Worm (Caenorhabditis elegans) whole organism, young adult: ENCODE results near the gene T01H3.5.
A peak's percentile ranks its signal among the peaks of the same experiment; 100 is the strongest.

Source experiments
- B0261.1 ChIP-seq: sonication (generic microtip); optimal IDR thresholded peaks from 2 replicates; lab custom pipeline; 2016; ENCODE audit warnings: mild to moderate bottlenecking, missing genetic modification characterization, moderate library complexity, missing compliant biosample characterization
- C06A6.2 ChIP-seq: fragments of 200-800 bp; sonication (Bioruptor generic); conservative IDR thresholded peaks from 2 replicates; pipeline ENCODE4 v1.3.6; 2022; ENCODE audit warnings: missing genetic modification characterization, missing compliant biosample characterization
- F23B12.7 ChIP-seq: sonication (generic microtip); optimal IDR thresholded peaks from 2 replicates; lab custom pipeline; 2017; ENCODE audit warnings: missing genetic modification characterization, mild to moderate bottlenecking, missing compliant biosample characterization, antibody characterized with exemption, moderate library complexity; ENCODE audit not compliant: insufficient read depth
- F37B4.10 ChIP-seq: fragments of 200-800 bp; sonication (Bioruptor generic); IDR thresholded peaks from 2 replicates; pipeline ENCODE4 v1.3.6; 2022; ENCODE audit warnings: missing genetic modification characterization, missing compliant biosample characterization
- F49E8.2 ChIP-seq: sonication (generic microtip); optimal IDR thresholded peaks from 3 replicates; lab custom pipeline; 2017; ENCODE audit warnings: missing genetic modification characterization, mild to moderate bottlenecking, missing compliant biosample characterization, antibody characterized with exemption, moderate library complexity; ENCODE audit not compliant: insufficient read depth
- F57C9.4 ChIP-seq: sonication (generic microtip); optimal IDR thresholded peaks from 2 replicates; lab custom pipeline; 2017; ENCODE audit warnings: mild to moderate bottlenecking, missing genetic modification characterization, missing compliant biosample characterization
- Y53G8AR.9 ChIP-seq: fragments of 200-800 bp; sonication (Bioruptor generic); conservative IDR thresholded peaks from 2 replicates; pipeline ENCODE4 v1.3.6; 2022; ENCODE audit warnings: missing genetic modification reagents, missing genetic modification characterization, missing compliant biosample characterization
- Y56A3A.18 ChIP-seq: fragments of 200-800 bp; sonication (Bioruptor generic); IDR thresholded peaks from 2 replicates; pipeline ENCODE4 v1.3.6; 2022; ENCODE audit warnings: missing genetic modification reagents, missing genetic modification characterization, missing compliant biosample characterization
- akir-1 ChIP-seq: fragments of 200-800 bp; sonication (Bioruptor generic); optimal IDR thresholded peaks from 2 replicates; lab custom pipeline; 2018; ENCODE audit warnings: mild to moderate bottlenecking, missing genetic modification characterization, moderate library complexity, missing compliant biosample characterization
- ama-1 ChIP-seq, 3 experiments: fragments of 150-350 bp in 1 of 3; sonication (generic microtip) in 2 of 3; optimal IDR thresholded peaks; 2 replicates each; lab custom pipeline; 2014 to 2018; ENCODE audit warnings: missing biosample characterization in 2 of 3, missing genetic modification characterization in 2 of 3, missing genetic modification reagents in 2 of 3
- aptf-2 ChIP-seq: fragments of 200-800 bp; sonication (Bioruptor generic); conservative IDR thresholded peaks from 2 replicates; pipeline ENCODE4 v1.3.6; 2022; ENCODE audit warnings: missing genetic modification reagents, missing genetic modification characterization, missing compliant biosample characterization
- aptf-3 ChIP-seq: fragments of 200-800 bp; sonication (Bioruptor generic); IDR thresholded peaks from 2 replicates; pipeline ENCODE4 v1.3.6; 2022; ENCODE audit warnings: missing genetic modification characterization, missing compliant biosample characterization
- bed-2 ChIP-seq: fragments of 200-800 bp; sonication (Bioruptor generic); IDR thresholded peaks from 2 replicates; pipeline ENCODE4 v1.3.6; 2022; ENCODE audit warnings: missing genetic modification reagents, missing genetic modification characterization, missing compliant biosample characterization
- cebp-2 ChIP-seq: fragments of 200-800 bp; sonication (Bioruptor generic); IDR thresholded peaks from 2 replicates; pipeline ENCODE4 v1.3.6; 2022; ENCODE audit warnings: missing genetic modification characterization, missing compliant biosample characterization
- ceh-40 ChIP-seq: fragments of 200-800 bp; sonication (Bioruptor generic); IDR thresholded peaks from 2 replicates; pipeline ENCODE4 v1.3.6; 2022; ENCODE audit warnings: missing genetic modification characterization, missing compliant biosample characterization
- ceh-58 ChIP-seq: fragments of 200-800 bp; sonication (Bioruptor generic); IDR thresholded peaks from 2 replicates; pipeline ENCODE4 v1.3.6; 2022; ENCODE audit warnings: missing genetic modification characterization, missing compliant biosample characterization
- ceh-91 ChIP-seq: fragments of 200-800 bp; sonication (Bioruptor generic); IDR thresholded peaks from 2 replicates; pipeline ENCODE4 v1.3.6; 2022; ENCODE audit warnings: missing genetic modification reagents, missing genetic modification characterization, missing compliant biosample characterization
- dpl-1 ChIP-seq: fragments of 150-350 bp; optimal IDR thresholded peaks from 2 replicates; lab custom pipeline; 2014; ENCODE audit warnings: missing biosample characterization, missing genetic modification reagents, missing genetic modification characterization
- ekl-4 ChIP-seq: fragments of 200-800 bp; sonication (Bioruptor generic); IDR thresholded peaks from 2 replicates; pipeline ENCODE4 v1.3.6; 2022; ENCODE audit warnings: missing genetic modification reagents, missing genetic modification characterization, missing compliant biosample characterization
- him-1 ChIP-seq: sonication (generic microtip); optimal IDR thresholded peaks from 2 replicates; lab custom pipeline; 2016; ENCODE audit warnings: missing genotype, missing genetic modification reagents, missing genetic modification characterization, missing compliant biosample characterization
- lin-35 ChIP-seq, 3 experiments: fragments of 150-350 bp in 2 of 3; sonication (generic microtip) in 1 of 3; optimal IDR thresholded peaks; 2 replicates each; lab custom pipeline; 2014 to 2018; ENCODE audit warnings: missing biosample characterization in 3 of 3, missing genetic modification characterization in 3 of 3, missing genetic modification reagents in 3 of 3
- lir-1 ChIP-seq: fragments of 200-800 bp; sonication (Bioruptor generic); conservative IDR thresholded peaks from 2 replicates; pipeline ENCODE4 v1.3.6; 2022; ENCODE audit warnings: missing genetic modification reagents, missing genetic modification characterization, missing compliant biosample characterization
- lsl-1 ChIP-seq: fragments of 200-800 bp; sonication (Bioruptor generic); optimal IDR thresholded peaks from 2 replicates; lab custom pipeline; 2018; ENCODE audit warnings: mild to moderate bottlenecking, missing genetic modification characterization, moderate library complexity, missing compliant biosample characterization
- lsy-27 ChIP-seq: sonication (generic microtip); optimal IDR thresholded peaks from 2 replicates; lab custom pipeline; 2017; ENCODE audit warnings: missing genetic modification characterization, mild to moderate bottlenecking, missing compliant biosample characterization, antibody characterized with exemption, missing genotype, borderline replicate concordance; ENCODE audit not compliant: insufficient read depth
- madf-10 ChIP-seq: sonication (generic microtip); optimal IDR thresholded peaks from 2 replicates; lab custom pipeline; 2016; ENCODE audit warnings: mild to moderate bottlenecking, missing genetic modification characterization, missing compliant biosample characterization
- madf-6 ChIP-seq: fragments of 200-800 bp; sonication (Bioruptor generic); IDR thresholded peaks from 2 replicates; pipeline ENCODE4 v1.3.6; 2022; ENCODE audit warnings: missing genetic modification reagents, missing genetic modification characterization, missing compliant biosample characterization
- mcd-1 ChIP-seq: fragments of 200-800 bp; sonication (Bioruptor generic); IDR thresholded peaks from 2 replicates; pipeline ENCODE4 v1.3.6; 2022; ENCODE audit warnings: missing genetic modification reagents, missing genetic modification characterization, missing compliant biosample characterization
- mes-4 ChIP-seq: sonication (generic microtip); optimal IDR thresholded peaks from 2 replicates; lab custom pipeline; 2016; ENCODE audit warnings: missing genotype, missing genetic modification characterization, missing compliant biosample characterization
- nfya-2 ChIP-seq: fragments of 200-800 bp; sonication (Bioruptor generic); IDR thresholded peaks from 2 replicates; pipeline ENCODE4 v1.3.6; 2022; ENCODE audit warnings: missing genetic modification reagents, missing genetic modification characterization, missing compliant biosample characterization
- nfyb-1 ChIP-seq: fragments of 200-800 bp; sonication (Bioruptor generic); IDR thresholded peaks from 2 replicates; pipeline ENCODE4 v1.3.6; 2022; ENCODE audit warnings: missing genetic modification reagents, missing genetic modification characterization, missing compliant biosample characterization
- nhr-27 ChIP-seq: fragments of 200-800 bp; sonication (Bioruptor generic); optimal IDR thresholded peaks from 2 replicates; lab custom pipeline; 2018; ENCODE audit warnings: mild to moderate bottlenecking, missing genetic modification characterization, moderate library complexity, missing compliant biosample characterization
- nhr-80 ChIP-seq: sonication (generic microtip); optimal IDR thresholded peaks from 2 replicates; lab custom pipeline; 2016; ENCODE audit warnings: missing genetic modification characterization, missing compliant biosample characterization
- rcor-1 ChIP-seq: fragments of 200-800 bp; sonication (Bioruptor generic); IDR thresholded peaks from 2 replicates; pipeline ENCODE4 v1.3.6; 2022; ENCODE audit warnings: missing genetic modification reagents, missing genetic modification characterization, missing compliant biosample characterization
- rec-8 ChIP-seq, 2 experiments: sonication (generic microtip); optimal IDR thresholded peaks; 2 replicates each; lab custom pipeline; 2016; ENCODE audit warnings: mild to moderate bottlenecking in 2 of 2, missing genetic modification characterization in 2 of 2, missing genetic modification reagents in 2 of 2, missing genotype in 2 of 2, missing biosample characterization in 1 of 2, missing compliant biosample characterization in 1 of 2, moderate library complexity in 1 of 2
- sea-2 ChIP-seq: fragments of 200-800 bp; sonication (Bioruptor generic); IDR thresholded peaks from 2 replicates; pipeline ENCODE4 v1.3.6; 2022; ENCODE audit warnings: missing genetic modification characterization, missing compliant biosample characterization
- somi-1 ChIP-seq: fragments of 200-800 bp; sonication (Bioruptor generic); optimal IDR thresholded peaks from 2 replicates; lab custom pipeline; 2018; ENCODE audit warnings: mild to moderate bottlenecking, missing genetic modification characterization, missing compliant biosample characterization
- sptf-2 ChIP-seq: fragments of 200-800 bp; sonication (Bioruptor generic); optimal IDR thresholded peaks from 2 replicates; lab custom pipeline; 2018; ENCODE audit warnings: mild to moderate bottlenecking, missing genetic modification characterization, missing compliant biosample characterization
- tbp1 ChIP-seq: fragments of 200-800 bp; sonication (Bioruptor generic); optimal IDR thresholded peaks from 2 replicates; lab custom pipeline; 2018; ENCODE audit warnings: mild to moderate bottlenecking, missing genetic modification characterization, missing compliant biosample characterization
- tbx-9 ChIP-seq: sonication (generic microtip); optimal IDR thresholded peaks from 2 replicates; lab custom pipeline; 2016; ENCODE audit warnings: borderline replicate concordance, missing genetic modification characterization, inconsistent platforms, missing compliant biosample characterization
- tlf-1 ChIP-seq: fragments of 200-800 bp; sonication (Bioruptor generic); optimal IDR thresholded peaks from 2 replicates; lab custom pipeline; 2018; ENCODE audit warnings: mild to moderate bottlenecking, missing genetic modification characterization, missing compliant biosample characterization
- zfh-2 ChIP-seq: fragments of 200-800 bp; sonication (Bioruptor generic); conservative IDR thresholded peaks from 2 replicates; pipeline ENCODE4 v1.3.6; 2022; ENCODE audit warnings: missing genetic modification reagents, missing genetic modification characterization, missing compliant biosample characterization
- zim-3 ChIP-seq: sonication (generic microtip); optimal IDR thresholded peaks from 2 replicates; lab custom pipeline; 2017; ENCODE audit warnings: mild to moderate bottlenecking, missing genetic modification characterization, moderate library complexity, missing compliant biosample characterization
- ztf-18 ChIP-seq: sonication (generic microtip); optimal IDR thresholded peaks from 2 replicates; lab custom pipeline; 2016; ENCODE audit warnings: missing genotype, mild to moderate bottlenecking, missing genetic modification characterization, missing compliant biosample characterization
- ztf-3 ChIP-seq: fragments of 200-800 bp; sonication (Bioruptor generic); optimal IDR thresholded peaks from 2 replicates; lab custom pipeline; 2018; ENCODE audit warnings: mild to moderate bottlenecking, missing genetic modification characterization, missing compliant biosample characterization

The T01H3.5 gene

DNA sequence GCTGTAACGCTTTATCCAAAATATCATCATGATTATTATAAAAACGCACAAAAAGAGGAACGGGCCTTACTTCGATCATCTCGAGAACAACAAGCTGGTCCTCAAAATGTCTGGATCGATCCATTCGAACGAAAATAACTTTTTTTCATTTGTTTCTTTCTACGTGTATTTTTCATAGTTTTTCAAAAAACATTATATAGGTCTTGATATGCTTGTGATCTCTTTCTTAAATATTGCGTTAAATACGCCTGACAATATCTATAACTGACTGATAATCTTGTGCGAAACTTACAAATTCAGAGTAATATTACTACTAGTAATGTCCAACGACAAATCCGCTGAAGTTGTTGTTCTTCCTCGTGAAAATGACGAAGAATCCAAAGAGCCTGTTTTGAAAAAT, 21.3 kb upstream of the T01H3.5 start, which contains the start of gene sds-22:
Gene sds-22 (plus strand): TSS at position 301 of the 400 bp plus-strand sequence.
- TF ChIP-seq nhr-27 (tag; lab: Kevin White, UChicago) (no peak), somi-1 (GFP tag; lab: Kevin White, UChicago) (no peak), aptf-2 (no peak), F23B12.7 (tag; lab: Kevin White, UChicago) (no peak), bed-2 (GFP tag; lab: Robert Waterston, UW) (no peak), sptf-2 (no peak), lir-1 (no peak), zim-3 (tag; lab: Kevin White, UChicago) (no peak), B0261.1 (tag; lab: Kevin White, UChicago) (no peak), mcd-1 (GFP tag; lab: Robert Waterston, UW) (no peak), lsy-27 (tag; lab: Kevin White, UChicago) (no peak), lin-35 (GFP tag; optimal IDR thresholded peaks at IDR 0.05; lab: Kevin White, UChicago) (no peak)

DNA sequence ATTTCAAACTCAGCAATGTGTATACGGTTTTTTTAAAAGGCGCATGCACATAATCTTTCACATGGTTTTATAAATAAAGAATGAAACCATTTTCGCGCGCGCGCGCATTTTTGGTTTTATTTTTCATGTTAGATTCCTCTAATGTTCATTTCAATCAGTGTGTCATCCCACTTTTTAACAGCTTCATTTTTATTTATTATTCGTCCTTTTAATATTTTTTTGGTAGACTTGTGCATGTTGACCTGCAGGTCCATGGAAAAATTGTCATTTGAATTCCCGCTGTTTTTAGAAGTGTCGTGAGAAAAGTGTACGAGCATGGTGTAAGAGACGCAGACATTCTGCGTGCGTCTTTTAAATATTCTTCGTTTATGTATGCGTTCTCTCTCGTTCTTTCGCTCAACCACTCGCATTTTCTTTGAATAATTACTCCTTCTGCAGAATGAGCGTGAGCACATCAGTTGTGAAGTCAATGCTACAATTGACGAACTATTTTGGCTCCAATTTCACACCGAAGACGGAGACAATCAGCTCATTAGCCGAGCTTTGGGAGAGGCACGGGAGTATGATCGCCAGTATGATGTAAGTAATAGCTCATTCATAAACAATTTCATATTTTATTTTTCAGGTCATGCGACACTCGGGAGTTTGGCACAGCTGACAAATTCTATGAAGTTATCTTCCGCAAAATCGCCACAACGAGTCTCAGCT, 19.0 kb upstream of the T01H3.5 start, which contains the start of gene lin-5:
Gene lin-5 (plus strand): TSS at position 354 of the 708 bp plus-strand sequence.
- TF ChIP-seq mcd-1 (GFP tag; lab: Robert Waterston, UW) (peak; percentile 36; the same call in 1 of the 2 replicates), ceh-40 (no peak), Y53G8AR.9 (GFP tag; lab: Robert Waterston, UW) (peak; percentile 73; the same call in 1 of the 2 replicates), him-1 (tag; lab: Kevin White, UChicago) (no peak), zfh-2 (no peak), nfya-2 (GFP tag; lab: Robert Waterston, UW) (no peak), mes-4 (tag; lab: Kevin White, UChicago) (no peak), tbp1 (GFP tag; lab: Kevin White, UChicago) (peak; percentile 35), lir-1 (no peak; the same call in 1 of the 2 replicates), dpl-1 (GFP tag; lab: Kevin White, UChicago) (peak; percentile 80), tlf-1 (GFP tag; lab: Kevin White, UChicago) (peak; percentile 78), rcor-1 (GFP tag; lab: Robert Waterston, UW) (peak; percentile 74), madf-10 (tag; lab: Kevin White, UChicago) (no peak), ama-1 (optimal IDR thresholded peaks at IDR 0.05; lab: Kevin White, UChicago) (no peak), ama-1 (GFP tag; optimal IDR thresholded peaks at IDR 0.05; lab: Kevin White, UChicago) (no peak), cebp-2 (GFP tag; lab: Robert Waterston, UW) (no peak), ekl-4 (peak; percentile 70), F37B4.10 (GFP tag; lab: Robert Waterston, UW) (no peak), ztf-3 (GFP tag; lab: Kevin White, UChicago) (no peak), F49E8.2 (peak; percentile 77), zim-3 (tag; lab: Kevin White, UChicago) (no peak), nhr-27 (tag; lab: Kevin White, UChicago) (no peak), Y56A3A.18 (GFP tag; lab: Robert Waterston, UW) (no peak), F57C9.4 (tag; lab: Kevin White, UChicago) (no peak), lsl-1 (GFP tag; lab: Kevin White, UChicago) (peak; percentile 93), nfyb-1 (GFP tag; lab: Robert Waterston, UW) (0 out of 2 replicates have a peak, but pooled peaks have one; percentile 33), tbx-9 (no peak), ceh-58 (GFP tag; lab: Robert Waterston, UW) (no peak), nhr-80 (tag; lab: Kevin White, UChicago) (no peak), madf-6 (GFP tag; lab: Robert Waterston, UW) (peak; percentile 99), sptf-2 (no peak), rec-8 (tag; optimal IDR thresholded peaks at IDR 0.05; lab: Kevin White, UChicago) (no peak), ceh-91 (GFP tag; lab: Robert Waterston, UW) (peak; percentile 91), lin-35 (GFP tag; optimal IDR thresholded peaks at IDR 0.05; lab: Kevin White, UChicago) (peak in 2 of 3 experiments; percentile 19 to 74), C06A6.2 (no peak), aptf-3 (GFP tag; lab: Robert Waterston, UW) (no peak), akir-1 (GFP tag; lab: Kevin White, UChicago) (no peak), ztf-18 (tag; lab: Kevin White, UChicago) (peak; percentile 1), sea-2 (GFP tag; lab: Robert Waterston, UW) (no peak)
